Worm (Caenorhabditis elegans): ENCODE measurements around the gene ins-7.

- TF ChIP-seq pha-4 (tag; optimal IDR thresholded peaks at IDR 0.05) (no peak), nhr-2 (tag; optimal IDR thresholded peaks at IDR 0.05) (no peak), unc-62 (GFP tag; optimal IDR thresholded peaks at IDR 0.05) (no peak), nhr-12 (tag; optimal IDR thresholded peaks at IDR 0.05) (no peak), unc-39 (tag; optimal IDR thresholded peaks at IDR 0.05) (no peak), drap-1 (GFP tag; optimal IDR thresholded peaks at IDR 0.05) (no peak), nhr-28 (tag; optimal IDR thresholded peaks at IDR 0.05) (no peak), ceh-39 (tag; optimal IDR thresholded peaks at IDR 0.05) (no peak)
Observed at ce11 chrIV:9697869-9698268, 15.2 kb upstream of the ins-7 start.
